Worm (Caenorhabditis elegans): ENCODE data around the gene T11B7.2.

Gene T11B7.2

ce11 chrIV:8867562-8867961 lies 23.2 kb upstream of the T11B7.2 start:
- no peak for TF ChIP-seq mxl-1 (tag; optimal IDR thresholded peaks at IDR 0.05)
- no peak for TF ChIP-seq xnd-1 (tag; optimal IDR thresholded peaks at IDR 0.05)
- no peak for TF ChIP-seq madf-3 (GFP tag; IDR thresholded peaks at IDR 0.05)
- no peak; the same call in 1 of the 2 replicates for TF ChIP-seq ekl-4 (GFP tag; IDR thresholded peaks at IDR 0.05)
- no peak for TF ChIP-seq ceh-58 (GFP tag; IDR thresholded peaks at IDR 0.05)
- TF ChIP-seq nhr-80 (tag; optimal IDR thresholded peaks at IDR 0.05): peak; percentile 18
- no peak for TF ChIP-seq F52B5.7 (tag; optimal IDR thresholded peaks at IDR 0.05)
- TF ChIP-seq tlf-1 (GFP tag; optimal IDR thresholded peaks at IDR 0.05): no peak

- TF ChIP-seq die-1 (tag; optimal IDR thresholded peaks at IDR 0.05): no peak
- peak; percentile 55; the same call in 1 of the 2 replicates for TF ChIP-seq cebp-1 (GFP tag; IDR thresholded peaks at IDR 0.05)
- peak; percentile 91 for TF ChIP-seq cebp-1 (tag; optimal IDR thresholded peaks at IDR 0.05)
- TF ChIP-seq rec-8 (tag; optimal IDR thresholded peaks at IDR 0.05): no peak
- TF ChIP-seq ccch-3 (GFP tag; optimal IDR thresholded peaks at IDR 0.05): no peak
- no peak for TF ChIP-seq F37B4.10 (GFP tag; IDR thresholded peaks at IDR 0.05)
- peak; percentile 77; the same call in 1 of the 2 replicates for TF ChIP-seq Y56A3A.18 (GFP tag; IDR thresholded peaks at IDR 0.05)
- peak; percentile 61 for TF ChIP-seq nfyb-1 (GFP tag; IDR thresholded peaks at IDR 0.05)
- TF ChIP-seq ceh-79 (tag; optimal IDR thresholded peaks at IDR 0.05): no peak
- no peak for TF ChIP-seq snpc-4 (GFP tag; optimal IDR thresholded peaks at IDR 0.05)
- TF ChIP-seq snpc-4 (tag; optimal IDR thresholded peaks at IDR 0.05): peak in 2 of 4 experiments; percentile 30 to 41
- peak; percentile 44 for TF ChIP-seq somi-1 (GFP tag; optimal IDR thresholded peaks at IDR 0.05)
- TF ChIP-seq ztf-26 (tag; optimal IDR thresholded peaks at IDR 0.05): peak; percentile 67
- peak; percentile 23 for TF ChIP-seq madf-10 (tag; optimal IDR thresholded peaks at IDR 0.05)
- TF ChIP-seq lag-1 (GFP tag; IDR thresholded peaks at IDR 0.05): no peak
- peak; percentile 20 for TF ChIP-seq lin-54 (GFP tag; optimal IDR thresholded peaks at IDR 0.05)
- TF ChIP-seq sptf-2 (GFP tag; optimal IDR thresholded peaks at IDR 0.05): no peak
- peak; percentile 17 for TF ChIP-seq ZK185.1 (tag; optimal IDR thresholded peaks at IDR 0.05; ENCODE audit: poor library complexity, severe bottlenecking)
- TF ChIP-seq attf-5 (GFP tag; optimal IDR thresholded peaks at IDR 0.05): peak; percentile 63
- TF ChIP-seq atf-7 (tag; optimal IDR thresholded peaks at IDR 0.05): peak; percentile 17
- TF ChIP-seq attf-3 (GFP tag; conservative IDR thresholded peaks at IDR 0.05): peak; percentile 23; the same call in 1 of the 2 replicates
- TF ChIP-seq snpc-1.3 (tag; optimal IDR thresholded peaks at IDR 0.05; ENCODE audit: insufficient read depth): peak; percentile 33
- TF ChIP-seq K11D2.4 (GFP tag; IDR thresholded peaks at IDR 0.05): no peak
- no peak for TF ChIP-seq lir-1 (GFP tag; conservative IDR thresholded peaks at IDR 0.05)
- peak; percentile 62 for TF ChIP-seq nhr-90 (tag; optimal IDR thresholded peaks at IDR 0.05)
- TF ChIP-seq mcd-1 (GFP tag; IDR thresholded peaks at IDR 0.05): 0 out of 2 replicates have a peak, but pooled peaks have one; percentile 32
- no peak for TF ChIP-seq dpl-1 (GFP tag; optimal IDR thresholded peaks at IDR 0.05)
- peak; percentile 38 for TF ChIP-seq lin-40 (tag; optimal IDR thresholded peaks at IDR 0.05)
- no peak for TF ChIP-seq F10E7.11 (tag; optimal IDR thresholded peaks at IDR 0.05)
- TF ChIP-seq hmg-1.2 (GFP tag; IDR thresholded peaks at IDR 0.05): peak; percentile 47
- peak; percentile 29; the same call in 1 of the 2 replicates for TF ChIP-seq egrh-3 (GFP tag; IDR thresholded peaks at IDR 0.05)
- TF ChIP-seq ztf-18 (tag; optimal IDR thresholded peaks at IDR 0.05): peak; percentile 53
- TF ChIP-seq Y95B8A.8 (GFP tag; IDR thresholded peaks at IDR 0.05): no peak
- TF ChIP-seq nhr-179 (tag; optimal IDR thresholded peaks at IDR 0.05): no peak
- TF ChIP-seq K12H6.12 (tag; optimal IDR thresholded peaks at IDR 0.05): peak; percentile 45
- peak; percentile 74 to 90 for TF ChIP-seq let-607 (tag; optimal IDR thresholded peaks at IDR 0.05)
- TF ChIP-seq hmg-20 (GFP tag; IDR thresholded peaks at IDR 0.05): 0 out of 2 replicates have a peak, but pooled peaks have one; percentile 10
- TF ChIP-seq akir-1 (GFP tag; optimal IDR thresholded peaks at IDR 0.05): no peak
- TF ChIP-seq ztf-28 (GFP tag; IDR thresholded peaks at IDR 0.05): no peak
- peak; percentile 90 for TF ChIP-seq dox-1 (GFP tag; IDR thresholded peaks at IDR 0.05)
- TF ChIP-seq tlf-1 (GFP tag; optimal IDR thresholded peaks at IDR 0.05): no peak
Observed at ce11 chrIV:8866092-8866491, 21.7 kb upstream of the T11B7.2 start.
